Fruit fly (Drosophila melanogaster) whole organism, prepupa: ENCODE data around the gene CG43072.

Experiments
- CG10631 ChIP-seq: fragments of 200-800 bp; sonication (Bioruptor generic); optimal IDR thresholded peaks from 2 replicates; lab custom pipeline; 2016; ENCODE audit warnings: missing biosample characterization, missing genetic modification characterization
- CG10669 ChIP-seq: fragments of 200-800 bp; sonication (Bioruptor generic); optimal IDR thresholded peaks from 3 replicates; lab custom pipeline; 2018; ENCODE audit warnings: missing biosample characterization, mild to moderate bottlenecking, missing genetic modification characterization, moderate library complexity
- CG11294 ChIP-seq: fragments of 200-800 bp; sonication (Bioruptor generic); IDR thresholded peaks from 2 replicates; pipeline ENCODE4 v1.3.6; 2022; ENCODE audit warnings: missing biosample characterization, missing genetic modification characterization
- CG11762 ChIP-seq: fragments of 200-800 bp; sonication (Bioruptor generic); optimal IDR thresholded peaks from 3 replicates; lab custom pipeline; 2016; ENCODE audit warnings: missing biosample characterization, missing genetic modification characterization; ENCODE audit not compliant: insufficient read depth
- CG11902 ChIP-seq: fragments of 200-800 bp; sonication (Bioruptor generic); optimal IDR thresholded peaks from 3 replicates; lab custom pipeline; 2016; ENCODE audit warnings: missing biosample characterization, missing genetic modification characterization
- CG15336 ChIP-seq: fragments of 200-800 bp; sonication (Bioruptor generic); IDR thresholded peaks from 2 replicates; pipeline ENCODE4 v1.3.6; 2022; ENCODE audit warnings: missing biosample characterization, missing genetic modification characterization
- CG1621 ChIP-seq: fragments of 200-800 bp; sonication (Bioruptor generic); optimal IDR thresholded peaks from 3 replicates; lab custom pipeline; 2018; ENCODE audit warnings: missing biosample characterization, mild to moderate bottlenecking, missing genetic modification characterization
- CG16779 ChIP-seq: fragments of 200-800 bp; sonication (Bioruptor generic); optimal IDR thresholded peaks from 3 replicates; lab custom pipeline; 2017; ENCODE audit warnings: missing biosample characterization, mild to moderate bottlenecking, missing genetic modification characterization
- CG3032 ChIP-seq: fragments of 200-800 bp; optimal IDR thresholded peaks from 2 replicates; lab custom pipeline; 2019; ENCODE audit warnings: missing biosample characterization, mild to moderate bottlenecking, missing genetic modification characterization, moderate library complexity
- CG31627 ChIP-seq: fragments of 200-800 bp; sonication (Bioruptor generic); optimal IDR thresholded peaks from 3 replicates; lab custom pipeline; 2016; ENCODE audit warnings: missing biosample characterization, missing genetic modification characterization
- CG32006 ChIP-seq: fragments of 200-800 bp; sonication (Bioruptor generic); optimal IDR thresholded peaks from 3 replicates; lab custom pipeline; 2017; ENCODE audit warnings: missing biosample characterization, mild to moderate bottlenecking, missing genetic modification characterization
- CG3919 ChIP-seq: fragments of 200-800 bp; sonication (Bioruptor generic); optimal IDR thresholded peaks from 3 replicates; lab custom pipeline; 2016; ENCODE audit warnings: missing biosample characterization, missing genetic modification characterization
- CG4318 ChIP-seq: fragments of 200-800 bp; sonication (Bioruptor generic); optimal IDR thresholded peaks from 3 replicates; lab custom pipeline; 2017; ENCODE audit warnings: missing biosample characterization, mild to moderate bottlenecking, missing genetic modification characterization
- CG6276 ChIP-seq: fragments of 200-800 bp; sonication (Bioruptor generic); optimal IDR thresholded peaks from 2 replicates; lab custom pipeline; 2017; ENCODE audit warnings: missing biosample characterization, mild to moderate bottlenecking, missing genetic modification characterization
- CG6792 ChIP-seq: fragments of 200-800 bp; sonication (Bioruptor generic); optimal IDR thresholded peaks from 3 replicates; lab custom pipeline; 2016; ENCODE audit warnings: missing biosample characterization, missing genetic modification characterization
- CG6854 ChIP-seq: fragments of 200-800 bp; sonication (Bioruptor generic); optimal IDR thresholded peaks from 2 replicates; lab custom pipeline; 2017; ENCODE audit warnings: missing biosample characterization, mild to moderate bottlenecking, missing genetic modification characterization
- CG7368 ChIP-seq: fragments of 200-800 bp; sonication (Bioruptor generic); optimal IDR thresholded peaks from 3 replicates; lab custom pipeline; 2016; ENCODE audit warnings: missing biosample characterization, missing genetic modification characterization
- CG8119 ChIP-seq: fragments of 200-800 bp; sonication (Bioruptor generic); IDR thresholded peaks from 3 replicates; pipeline ENCODE4 v1.3.6; 2022; ENCODE audit warnings: missing biosample characterization, missing genetic modification characterization
- CG8632 ChIP-seq: fragments of 200-800 bp; sonication (Bioruptor generic); optimal IDR thresholded peaks from 3 replicates; lab custom pipeline; 2016; ENCODE audit warnings: missing biosample characterization, missing genetic modification characterization
- CG9139 ChIP-seq: fragments of 200-800 bp; sonication (Bioruptor generic); optimal IDR thresholded peaks from 3 replicates; lab custom pipeline; 2017; ENCODE audit warnings: missing biosample characterization, mild to moderate bottlenecking, missing genetic modification characterization
- Eip78C ChIP-seq: fragments of 200-800 bp; sonication (Bioruptor generic); peaks from one replicate; lab custom pipeline; 2016; ENCODE audit warnings: missing biosample characterization, missing genetic modification characterization
- Eip93F ChIP-seq: fragments of 200-800 bp; sonication (Bioruptor generic); optimal IDR thresholded peaks from 2 replicates; lab custom pipeline; 2016; ENCODE audit warnings: missing biosample characterization, mild to moderate bottlenecking, missing genetic modification characterization
- Ets21C ChIP-seq: fragments of 200-800 bp; sonication (Bioruptor generic); optimal IDR thresholded peaks from 3 replicates; lab custom pipeline; 2016; ENCODE audit warnings: missing biosample characterization, missing genetic modification characterization
- Ets96B ChIP-seq: fragments of 200-800 bp; optimal IDR thresholded peaks from 2 replicates; lab custom pipeline; 2019; ENCODE audit warnings: missing biosample characterization, mild to moderate bottlenecking, missing genetic modification characterization, moderate library complexity
- Gug ChIP-seq: fragments of 200-800 bp; sonication (Bioruptor generic); IDR thresholded peaks from 2 replicates; pipeline ENCODE4 v1.3.6; 2022; ENCODE audit warnings: missing biosample characterization, missing genetic modification characterization
- Hr38 ChIP-seq: sonication (Bioruptor generic); optimal IDR thresholded peaks from 2 replicates; lab custom pipeline; 2016; ENCODE audit warnings: missing biosample characterization, missing genetic modification characterization
- Hr39 ChIP-seq: fragments of 200-800 bp; sonication (Bioruptor generic); optimal IDR thresholded peaks from 2 replicates; lab custom pipeline; 2016; ENCODE audit warnings: missing biosample characterization, missing genetic modification characterization
- Hr4 ChIP-seq: fragments of 200-800 bp; sonication (Bioruptor generic); optimal IDR thresholded peaks from 3 replicates; lab custom pipeline; 2016; ENCODE audit warnings: missing biosample characterization, missing genetic modification characterization
- Lpt ChIP-seq: fragments of 200-800 bp; sonication (Bioruptor generic); optimal IDR thresholded peaks from 3 replicates; lab custom pipeline; 2016; ENCODE audit warnings: missing biosample characterization, missing genetic modification characterization
- Met ChIP-seq: fragments of 200-800 bp; sonication (Bioruptor generic); optimal IDR thresholded peaks from 3 replicates; lab custom pipeline; 2016; ENCODE audit warnings: missing biosample characterization, missing genetic modification characterization
- OdsH ChIP-seq: fragments of 200-800 bp; sonication (Bioruptor generic); optimal IDR thresholded peaks from 3 replicates; lab custom pipeline; 2016; ENCODE audit warnings: missing biosample characterization, missing genetic modification characterization
- Smox ChIP-seq: fragments of 200-800 bp; sonication (Bioruptor generic); optimal IDR thresholded peaks from 3 replicates; lab custom pipeline; 2016; ENCODE audit warnings: missing biosample characterization, missing genetic modification characterization
- Sox102F ChIP-seq: fragments of 200-800 bp; sonication (Bioruptor generic); optimal IDR thresholded peaks from 2 replicates; lab custom pipeline; 2016; ENCODE audit warnings: missing biosample characterization, mild to moderate bottlenecking, missing genetic modification characterization
- Sox14 ChIP-seq: fragments of 200-800 bp; sonication (Bioruptor generic); optimal IDR thresholded peaks from 3 replicates; lab custom pipeline; 2016; ENCODE audit warnings: missing biosample characterization, missing genetic modification characterization
- Sox15 ChIP-seq: fragments of 200-800 bp; sonication (Bioruptor generic); optimal IDR thresholded peaks from 3 replicates; lab custom pipeline; 2016; ENCODE audit warnings: missing biosample characterization, missing genetic modification characterization
- cyc ChIP-seq: fragments of 200-800 bp; sonication (Bioruptor generic); optimal IDR thresholded peaks from 3 replicates; lab custom pipeline; 2016; ENCODE audit warnings: missing biosample characterization, missing genetic modification characterization
- dsx ChIP-seq: fragments of 200-800 bp; optimal IDR thresholded peaks from 3 replicates; lab custom pipeline; 2019; ENCODE audit warnings: missing biosample characterization, mild to moderate bottlenecking, missing genetic modification characterization, moderate library complexity; ENCODE audit not compliant: poor library complexity, severe bottlenecking
- eg ChIP-seq: fragments of 200-800 bp; sonication (Bioruptor generic); IDR thresholded peaks from 3 replicates; pipeline ENCODE4 v1.3.6; 2022; ENCODE audit warnings: missing biosample characterization, missing genetic modification characterization
- esn ChIP-seq: fragments of 200-800 bp; sonication (Bioruptor generic); optimal IDR thresholded peaks from 2 replicates; lab custom pipeline; 2016; ENCODE audit warnings: missing biosample characterization, mild to moderate bottlenecking, missing genetic modification characterization, moderate library complexity
- fd59A ChIP-seq: fragments of 200-800 bp; sonication (Bioruptor generic); optimal IDR thresholded peaks from 2 replicates; lab custom pipeline; 2017; ENCODE audit warnings: missing biosample characterization, mild to moderate bottlenecking, missing genetic modification characterization, missing genetic modification reagents
- fd85E ChIP-seq: fragments of 200-800 bp; sonication (Bioruptor generic); optimal IDR thresholded peaks from 3 replicates; lab custom pipeline; 2016; ENCODE audit warnings: missing biosample characterization, missing genetic modification characterization
- fkh ChIP-seq: fragments of 200-800 bp; sonication (Bioruptor generic); optimal IDR thresholded peaks from 3 replicates; lab custom pipeline; 2017; ENCODE audit warnings: missing biosample characterization, mild to moderate bottlenecking, missing genetic modification characterization, moderate library complexity
- net ChIP-seq: fragments of 200-800 bp; sonication (Bioruptor generic); optimal IDR thresholded peaks from 3 replicates; lab custom pipeline; 2016; ENCODE audit warnings: missing biosample characterization, missing genetic modification characterization
- pdm3 ChIP-seq: fragments of 200-800 bp; sonication (Bioruptor generic); optimal IDR thresholded peaks from 3 replicates; lab custom pipeline; 2016; ENCODE audit warnings: missing biosample characterization, missing genetic modification characterization
- svp ChIP-seq: fragments of 200-800 bp; sonication (Bioruptor generic); peaks from one replicate; lab custom pipeline; 2016; ENCODE audit warnings: missing biosample characterization, missing genetic modification characterization
- topi ChIP-seq: fragments of 200-800 bp; sonication (Bioruptor generic); optimal IDR thresholded peaks from 3 replicates; lab custom pipeline; 2016; ENCODE audit warnings: missing biosample characterization, missing genetic modification characterization
- vri ChIP-seq: fragments of 200-800 bp; sonication (Bioruptor generic); optimal IDR thresholded peaks from 3 replicates; lab custom pipeline; 2016; ENCODE audit warnings: missing biosample characterization, mild to moderate bottlenecking, missing genetic modification characterization

Gene CG43072

dm6 chr3L:21023795-21024194 is 41.9 kb upstream of the CG43072 start:
- TF ChIP-seq Eip78C (GFP tag; lab: Kevin White, UChicago) (peak; percentile 64), Smox (GFP tag; lab: Kevin White, UChicago) (no peak)

- TF ChIP-seq CG6792 (no peak), Met (GFP tag; lab: Kevin White, UChicago) (no peak), svp (peak; percentile 94)
- TF ChIP-seq, all 60 proteins: peak for 1
Measured at dm6 chr3L:21024563-21024962, 41.1 kb upstream of the CG43072 start.

- TF ChIP-seq CG4318 (GFP tag; lab: Kevin White, UChicago) = no peak
- TF ChIP-seq Lpt (GFP tag; lab: Kevin White, UChicago) = peak; percentile 59
- no peak for TF ChIP-seq Hr38 (GFP tag; lab: Kevin White, UChicago)
- no peak for TF ChIP-seq CG11762 (GFP tag; lab: Kevin White, UChicago)
- no peak for TF ChIP-seq Ets21C
- peak; percentile 10 for TF ChIP-seq esn (GFP tag; lab: Kevin White, UChicago)
- no peak for TF ChIP-seq CG7368 (GFP tag; lab: Kevin White, UChicago)
- TF ChIP-seq pdm3 = peak; percentile 34
- TF ChIP-seq CG1621 = peak; percentile 69
- TF ChIP-seq CG31627 (GFP tag; lab: Kevin White, UChicago) = no peak
- TF ChIP-seq Eip93F (GFP tag; lab: Kevin White, UChicago) = no peak
- no peak for TF ChIP-seq topi (GFP tag; lab: Kevin White, UChicago)
- no peak for TF ChIP-seq Sox102F
- peak; percentile 47 for TF ChIP-seq CG3032 (tag; lab: Kevin White, UChicago)
- TF ChIP-seq fd59A = peak; percentile 33
- TF ChIP-seq Sox15 (GFP tag; lab: Kevin White, UChicago) = no peak
- no peak for TF ChIP-seq CG10631
- TF ChIP-seq Gug = peak; percentile 11; the same call in 1 of the 2 replicates
- no peak for TF ChIP-seq svp
- TF ChIP-seq CG6854 (GFP tag; lab: Kevin White, UChicago) = no peak
- no peak for TF ChIP-seq Hr39 (GFP tag; lab: Kevin White, UChicago)
- TF ChIP-seq eg (GFP tag; lab: Robert Waterston, UW) = peak; percentile 83
- peak; percentile 60 for TF ChIP-seq dsx
- peak; percentile 20 for TF ChIP-seq Eip78C (GFP tag; lab: Kevin White, UChicago)
- TF ChIP-seq CG32006 = peak; percentile 36
- peak; percentile 20 for TF ChIP-seq CG8632
- TF ChIP-seq Hr4 = no peak
- TF ChIP-seq CG3919 = peak; percentile 23
- TF ChIP-seq CG10669 = peak; percentile 50
- no peak for TF ChIP-seq cyc (GFP tag; lab: Kevin White, UChicago)
- TF ChIP-seq CG11902 (GFP tag; lab: Kevin White, UChicago) = no peak
- peak; percentile 79 for TF ChIP-seq CG9139 (GFP tag; lab: Kevin White, UChicago)
- TF ChIP-seq vri (GFP tag; lab: Kevin White, UChicago) = no peak
- TF ChIP-seq CG6276 (GFP tag; lab: Kevin White, UChicago) = peak; percentile 83
- peak; percentile 14 for TF ChIP-seq OdsH (GFP tag; lab: Kevin White, UChicago)
- TF ChIP-seq CG16779 (tag; lab: Kevin White, UChicago) = peak; percentile 71
- peak; percentile 74 for TF ChIP-seq fkh
- peak; percentile 41; the same call in 1 of the 2 replicates for TF ChIP-seq CG15336 (GFP tag; lab: Robert Waterston, UW)
- no peak for TF ChIP-seq fd85E (GFP tag; lab: Kevin White, UChicago)
- TF ChIP-seq net = peak; percentile 40
- TF ChIP-seq CG8119 (GFP tag; lab: Robert Waterston, UW) = peak; percentile 64
- TF ChIP-seq Ets96B (tag; lab: Kevin White, UChicago) = peak; percentile 52
- no peak for TF ChIP-seq Sox14 (GFP tag; lab: Kevin White, UChicago)
- 0 out of 2 replicates have a peak, but pooled peaks have one; percentile 19 for TF ChIP-seq CG11294
Measured at dm6 chr3L:21024965-21025833, 40.5 kb upstream of the CG43072 start.
